Fruit fly (Drosophila melanogaster): ENCODE measurements around the gene CG16888.

The CG16888 gene

DNA sequence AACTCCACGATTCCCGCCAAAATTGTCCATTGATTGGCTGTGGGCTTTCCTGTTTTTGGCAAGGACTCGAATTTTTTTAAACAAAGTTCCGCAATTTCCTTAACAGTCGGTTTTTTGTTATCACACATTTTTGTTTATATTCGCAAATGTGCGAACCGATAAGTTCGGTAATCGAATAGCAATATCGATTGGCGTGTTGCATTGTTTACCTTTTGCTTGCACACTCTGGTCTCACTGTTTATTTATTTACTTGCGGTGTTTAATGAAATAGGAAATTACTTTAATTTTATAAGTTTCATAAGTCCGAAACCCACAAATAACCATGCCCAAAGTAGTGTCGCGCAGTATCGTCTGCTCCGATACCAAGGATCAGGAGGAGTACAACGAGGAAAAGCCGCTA is 1.7 kb downstream of the CG16888 start, which contains the start of the genes Adat1 and CG16865 (continued):
- TF ChIP-seq CG4854 (GFP tag; optimal IDR thresholded peaks at IDR 0.05), result no peak
- no peak for TF ChIP-seq mld (GFP tag; IDR thresholded peaks at IDR 0.05; ENCODE audit: partially characterized antibody)
- TF ChIP-seq esg (GFP tag; conservative IDR thresholded peaks at IDR 0.05), result no peak
- TF ChIP-seq CHES-1-like (GFP tag; optimal IDR thresholded peaks at IDR 0.05), result no peak
- TF ChIP-seq CG12155 (GFP tag; optimal IDR thresholded peaks at IDR 0.05), result no peak
- TF ChIP-seq CG18764 (GFP tag; optimal IDR thresholded peaks at IDR 0.05), result no peak
- TF ChIP-seq tna (GFP tag; IDR thresholded peaks at IDR 0.05; ENCODE audit: partially characterized antibody), result peak; percentile 36; the same call in 1 of the 2 replicates
- no peak for TF ChIP-seq bowl (GFP tag; IDR thresholded peaks at IDR 0.05)
- TF ChIP-seq CG9797 (GFP tag; optimal IDR thresholded peaks at IDR 0.05), result peak; percentile 76
- no peak for TF ChIP-seq Dek (tag; optimal IDR thresholded peaks at IDR 0.05)
- no peak for TF ChIP-seq CG11247 (GFP tag; IDR thresholded peaks at IDR 0.05)
- no peak for TF ChIP-seq CG1647 (GFP tag; optimal IDR thresholded peaks at IDR 0.05)
- TF ChIP-seq CG6765 (GFP tag; optimal IDR thresholded peaks at IDR 0.05), result no peak
- no peak for TF ChIP-seq Awh (GFP tag; IDR thresholded peaks at IDR 0.05)
- TF ChIP-seq vfl (GFP tag; optimal IDR thresholded peaks at IDR 0.05), result no peak
- no peak for TF ChIP-seq cad (GFP tag; optimal IDR thresholded peaks at IDR 0.05)
- no peak for TF ChIP-seq HHEX (GFP tag; optimal IDR thresholded peaks at IDR 0.05)
- no peak for TF ChIP-seq NC2α (GFP tag; optimal IDR thresholded peaks at IDR 0.05)
- TF ChIP-seq sr (GFP tag; IDR thresholded peaks at IDR 0.05), result no peak
- TF ChIP-seq CG17385 (GFP tag; optimal IDR thresholded peaks at IDR 0.05), result no peak
- no peak for TF ChIP-seq Hr39 (optimal IDR thresholded peaks at IDR 0.05)
- no peak for TF ChIP-seq abd-A (tag; optimal IDR thresholded peaks at IDR 0.05)
- TF ChIP-seq jigr1 (GFP tag; IDR thresholded peaks at IDR 0.05), result no peak
- TF ChIP-seq CG3847 (GFP tag; IDR thresholded peaks at IDR 0.05), result no peak
- TF ChIP-seq pum (GFP tag; optimal IDR thresholded peaks at IDR 0.05), result no peak
- no peak for TF ChIP-seq D (optimal IDR thresholded peaks at IDR 0.05)
- TF ChIP-seq D (GFP tag; optimal IDR thresholded peaks at IDR 0.05), result no peak
- TF ChIP-seq ase (GFP tag; IDR thresholded peaks at IDR 0.05), result no peak
- no peak for TF ChIP-seq H2.0 (GFP tag; IDR thresholded peaks at IDR 0.05)
- peak; percentile 6 for TF ChIP-seq CG7987 (GFP tag; optimal IDR thresholded peaks at IDR 0.05)
- TF ChIP-seq peb (GFP tag; IDR thresholded peaks at IDR 0.05), result no peak
- no peak for TF ChIP-seq hth (optimal IDR thresholded peaks at IDR 0.05)
- TF ChIP-seq CG4282 (GFP tag; optimal IDR thresholded peaks at IDR 0.05), result no peak
- no peak for TF ChIP-seq CG12236 (GFP tag; optimal IDR thresholded peaks at IDR 0.05)
- no peak for TF ChIP-seq CG7556 (GFP tag; optimal IDR thresholded peaks at IDR 0.05)
- no peak for TF ChIP-seq pb (GFP tag; optimal IDR thresholded peaks at IDR 0.05)
- no peak for TF ChIP-seq dmrt99B (tag; optimal IDR thresholded peaks at IDR 0.05)
- TF ChIP-seq jing (GFP tag; optimal IDR thresholded peaks at IDR 0.05), result no peak
- TF ChIP-seq CG14965 (GFP tag; optimal IDR thresholded peaks at IDR 0.05; ENCODE audit: borderline replicate concordance), result no peak
- no peak for TF ChIP-seq ac (GFP tag; optimal IDR thresholded peaks at IDR 0.05)
- no peak for TF ChIP-seq NC2β (GFP tag; optimal IDR thresholded peaks at IDR 0.05)
- TF ChIP-seq org-1 (GFP tag; optimal IDR thresholded peaks at IDR 0.05), result no peak
- TF ChIP-seq CG10431 (GFP tag; optimal IDR thresholded peaks at IDR 0.05), result no peak
- peak; percentile 43 for TF ChIP-seq Sry-δ (GFP tag; optimal IDR thresholded peaks at IDR 0.05)
- no peak for TF ChIP-seq ab (GFP tag; optimal IDR thresholded peaks at IDR 0.05)
- no peak for TF ChIP-seq al (GFP tag; IDR thresholded peaks at IDR 0.05)
- TF ChIP-seq TFAM (GFP tag; optimal IDR thresholded peaks at IDR 0.05), result no peak
- no peak for TF ChIP-seq Oli (tag; optimal IDR thresholded peaks at IDR 0.05)
- TF ChIP-seq ro (GFP tag; IDR thresholded peaks at IDR 0.05), result no peak
- TF ChIP-seq CG9932 (GFP tag; IDR thresholded peaks at IDR 0.05), result no peak
- TF ChIP-seq CG12744 (GFP tag; optimal IDR thresholded peaks at IDR 0.05), result no peak
- TF ChIP-seq Dip2 (GFP tag; IDR thresholded peaks at IDR 0.05), result no peak
- no peak for TF ChIP-seq emc (GFP tag; optimal IDR thresholded peaks at IDR 0.05)
- no peak for TF ChIP-seq CG14050 (GFP tag; IDR thresholded peaks at IDR 0.05)

Measured in whole organism, embryonic.